Worm (Caenorhabditis elegans): Measurements from ENCODE around the gene metl-18.
A peak's percentile ranks its signal among the peaks of the same experiment; 100 is the strongest.

The metl-18 gene

ce11 chrIII:3389426-3390020, 36.0 kb upstream of the metl-18 start, which contains the start of the genes elmd-1 and hecw-1 (continued):
- TF ChIP-seq ztf-28 (GFP tag; IDR thresholded peaks at IDR 0.05) (no peak), madf-6 (GFP tag; IDR thresholded peaks at IDR 0.05) (peak; percentile 85), lin-35 (GFP tag; optimal IDR thresholded peaks at IDR 0.05) (no peak), ekl-4 (GFP tag; IDR thresholded peaks at IDR 0.05) (0 out of 2 replicates have a peak, but pooled peaks have one; percentile 51), B0336.3 (GFP tag; IDR thresholded peaks at IDR 0.05) (peak; percentile 50; the same call in 1 of the 2 replicates), bed-1 (GFP tag; IDR thresholded peaks at IDR 0.05) (no peak), Y67H2A.10 (GFP tag; conservative IDR thresholded peaks at IDR 0.05) (0 out of 2 replicates have a peak, but pooled peaks have one; percentile 16), snpc-1.1 (tag; optimal IDR thresholded peaks at IDR 0.05; ENCODE audit: insufficient read depth) (peak; percentile 64), snpc-1.3 (tag; optimal IDR thresholded peaks at IDR 0.05; ENCODE audit: insufficient read depth) (no peak), madf-10 (tag; optimal IDR thresholded peaks at IDR 0.05) (peak; percentile 54), nhr-80 (tag; optimal IDR thresholded peaks at IDR 0.05) (peak; percentile 86), ceh-91 (GFP tag; IDR thresholded peaks at IDR 0.05) (no peak), mcd-1 (GFP tag; IDR thresholded peaks at IDR 0.05) (peak; percentile 74), tbx-9 (tag; optimal IDR thresholded peaks at IDR 0.05; ENCODE audit: borderline replicate concordance) (no peak), atf-7 (tag; optimal IDR thresholded peaks at IDR 0.05) (peak; percentile 45), gei-17 (GFP tag; optimal IDR thresholded peaks at IDR 0.05) (no peak), attf-3 (GFP tag; conservative IDR thresholded peaks at IDR 0.05) (no peak), unc-62 (GFP tag; optimal IDR thresholded peaks at IDR 0.05) (no peak), ets-4 (GFP tag; optimal IDR thresholded peaks at IDR 0.05) (no peak), chd-7 (tag; optimal IDR thresholded peaks at IDR 0.05) (peak; percentile 51), akir-1 (GFP tag; optimal IDR thresholded peaks at IDR 0.05) (no peak), ztf-6 (GFP tag; IDR thresholded peaks at IDR 0.05) (peak; percentile 43; the same call in 1 of the 2 replicates), nfyb-1 (GFP tag; IDR thresholded peaks at IDR 0.05) (peak; percentile 86), ztf-25 (GFP tag; IDR thresholded peaks at IDR 0.05) (peak; percentile 80; the same call in 1 of the 2 replicates), F52B5.7 (tag; optimal IDR thresholded peaks at IDR 0.05) (peak; percentile 3), somi-1 (GFP tag; optimal IDR thresholded peaks at IDR 0.05) (peak; percentile 51), nhr-120 (GFP tag; IDR thresholded peaks at IDR 0.05) (no peak), let-526 (GFP tag; IDR thresholded peaks at IDR 0.05) (no peak), nhr-90 (tag; optimal IDR thresholded peaks at IDR 0.05) (peak; percentile 77), repo-1 (tag; optimal IDR thresholded peaks at IDR 0.05) (peak; percentile 46), hrde-1 (tag; optimal IDR thresholded peaks at IDR 0.05; ENCODE audit: borderline replicate concordance) (peak; percentile 17), Y56A3A.18 (GFP tag; IDR thresholded peaks at IDR 0.05) (no peak), attf-6 (GFP tag; IDR thresholded peaks at IDR 0.05) (peak; percentile 65; the same call in 1 of the 2 replicates), xnd-1 (tag; optimal IDR thresholded peaks at IDR 0.05) (peak; percentile 36), rpc-1 (optimal IDR thresholded peaks at IDR 0.05) (peak; percentile 61), rpc-1 (tag; optimal IDR thresholded peaks at IDR 0.05) (peak; percentile 81), mel-28 (tag; optimal IDR thresholded peaks at IDR 0.05; ENCODE audit: borderline replicate concordance) (no peak), hlh-26 (GFP tag; conservative IDR thresholded peaks at IDR 0.05) (no peak), aptf-2 (GFP tag; conservative IDR thresholded peaks at IDR 0.05) (0 out of 2 replicates have a peak, but pooled peaks have one; percentile 54), unc-130 (GFP tag; optimal IDR thresholded peaks at IDR 0.05) (no peak), Y53G8AR.9 (GFP tag; conservative IDR thresholded peaks at IDR 0.05) (0 out of 2 replicates have a peak, but pooled peaks have one; percentile 20), T26A5.8 (tag; optimal IDR thresholded peaks at IDR 0.05) (no peak), him-1 (tag; optimal IDR thresholded peaks at IDR 0.05) (peak; percentile 38), snpc-3.4 (tag; optimal IDR thresholded peaks at IDR 0.05) (peak; percentile 31), lir-1 (GFP tag; conservative IDR thresholded peaks at IDR 0.05) (no peak), ceh-58 (GFP tag; IDR thresholded peaks at IDR 0.05) (no peak), zfh-2 (GFP tag; conservative IDR thresholded peaks at IDR 0.05) (0 out of 2 replicates have a peak, but pooled peaks have one; percentile 36)
